Worm (Caenorhabditis elegans) whole organism, mixed stage, embryonic: ENCODE data around the gene gpa-10.

Experiments
- ces-1 ChIP-seq: fragments of 150-350 bp; optimal IDR thresholded peaks from 2 replicates; lab custom pipeline; 2014; ENCODE audit warnings: missing biosample characterization, missing genetic modification reagents, missing genetic modification characterization
- drap-1 ChIP-seq: fragments of 200-800 bp; sonication (Bioruptor generic); optimal IDR thresholded peaks from 3 replicates; lab custom pipeline; 2018; ENCODE audit warnings: mild to moderate bottlenecking, missing genetic modification characterization, missing compliant biosample characterization
- nhr-12 ChIP-seq: fragments of 150-350 bp; optimal IDR thresholded peaks from 2 replicates; lab custom pipeline; 2014; ENCODE audit warnings: missing biosample characterization, missing genetic modification characterization
- nhr-237 ChIP-seq: fragments of 150-350 bp; optimal IDR thresholded peaks from 2 replicates; lab custom pipeline; 2014; ENCODE audit warnings: missing biosample characterization, missing genetic modification characterization
- pha-4 ChIP-seq: fragments of 150-350 bp; optimal IDR thresholded peaks from 2 replicates; lab custom pipeline; 2018; ENCODE audit warnings: missing biosample characterization, missing genetic modification reagents, missing genetic modification characterization
- ztf-11 ChIP-seq: fragments of 150-350 bp; optimal IDR thresholded peaks from 2 replicates; lab custom pipeline; 2014; ENCODE audit warnings: missing biosample characterization, missing genetic modification characterization

DNA sequence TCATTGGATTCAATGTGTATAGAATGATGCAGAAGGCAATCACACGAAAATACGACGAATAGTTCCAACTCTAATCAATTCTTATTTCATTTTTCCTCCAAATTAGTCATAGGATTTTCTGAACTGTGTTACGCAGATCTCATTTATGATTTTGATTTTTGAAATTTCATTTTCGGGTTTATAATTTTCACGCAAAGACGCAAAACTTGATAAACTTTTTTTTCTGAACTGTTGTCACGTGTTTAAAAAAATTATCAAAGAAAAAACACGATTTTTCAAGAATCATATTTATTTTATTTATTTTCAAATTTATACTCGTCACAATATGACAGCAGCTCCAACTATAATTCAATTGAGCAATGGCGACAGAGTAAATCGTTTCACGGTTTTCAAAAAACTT lies 42.1 kb upstream of the gpa-10 start, which contains the start of gene K11C4.1:
- TF ChIP-seq ces-1 (GFP tag; lab: Kevin White, UChicago) (no peak), ztf-11 (tag; lab: Kevin White, UChicago) (no peak), pha-4 (no peak), nhr-12 (no peak), nhr-237 (tag; lab: Kevin White, UChicago) (no peak), drap-1 (GFP tag; lab: Kevin White, UChicago) (no peak)
